Worm (Caenorhabditis elegans): Measurements from ENCODE around the gene ctsa-3.1.

DNA sequence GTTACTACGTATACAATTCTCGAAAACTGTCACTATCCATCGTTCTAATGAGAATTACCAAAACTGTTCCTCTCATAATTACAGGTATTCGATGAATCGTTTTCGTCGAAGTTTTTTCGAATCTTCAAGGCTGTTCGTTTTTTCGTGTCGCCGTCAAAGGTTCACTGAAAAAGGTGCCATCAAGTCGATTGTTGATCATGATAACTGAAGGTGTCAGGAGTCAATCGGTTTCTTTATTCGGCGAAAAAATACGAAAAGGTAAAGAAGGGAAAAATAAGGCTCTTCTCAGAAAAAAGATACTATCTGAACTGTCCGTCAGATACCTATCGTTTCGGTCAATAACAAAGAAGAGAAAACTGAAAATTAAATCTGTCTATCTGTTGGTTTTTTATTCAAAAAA is 6.1 kb downstream of the ctsa-3.1 start:
- TF ChIP-seq ama-1 (optimal IDR thresholded peaks at IDR 0.05) (no peak), unc-55 (GFP tag; optimal IDR thresholded peaks at IDR 0.05) (no peak), hlh-15 (tag; optimal IDR thresholded peaks at IDR 0.05) (no peak), ref-2 (tag; optimal IDR thresholded peaks at IDR 0.05) (no peak), dmd-4 (tag; optimal IDR thresholded peaks at IDR 0.05; ENCODE audit: borderline replicate concordance) (no peak), lim-6 (tag; optimal IDR thresholded peaks at IDR 0.05) (no peak), fkh-10 (GFP tag; optimal IDR thresholded peaks at IDR 0.05) (no peak), T23F11.4 (GFP tag; optimal IDR thresholded peaks at IDR 0.05) (no peak), C08G9.2 (tag; optimal IDR thresholded peaks at IDR 0.05) (no peak)

Measured in whole organism, late embryonic.